Fruit fly (Drosophila melanogaster) S2 (cell line): ENCODE data around the gene CG4743.

Experiments used
- CG8478 ChIP-seq: fragments of >200 bp; optimal IDR thresholded peaks from 2 replicates; lab custom pipeline; 2018
- CTCF ChIP-seq, 2 experiments: fragments of >200 bp; optimal IDR thresholded peaks; 2 replicates each; lab custom pipeline; 2018

- no peak for TF ChIP-seq CG8478 (lab: Kevin White, UChicago)
- no peak for TF ChIP-seq CTCF (optimal IDR thresholded peaks at IDR 0.05; lab: Kevin White, UChicago)
Measured at dm6 chr3R:25633865-25634460, 46.4 kb downstream of the CG4743 start.
